Worm (Caenorhabditis elegans): Measurements from ENCODE around the gene str-253.

The str-253 gene

DNA sequence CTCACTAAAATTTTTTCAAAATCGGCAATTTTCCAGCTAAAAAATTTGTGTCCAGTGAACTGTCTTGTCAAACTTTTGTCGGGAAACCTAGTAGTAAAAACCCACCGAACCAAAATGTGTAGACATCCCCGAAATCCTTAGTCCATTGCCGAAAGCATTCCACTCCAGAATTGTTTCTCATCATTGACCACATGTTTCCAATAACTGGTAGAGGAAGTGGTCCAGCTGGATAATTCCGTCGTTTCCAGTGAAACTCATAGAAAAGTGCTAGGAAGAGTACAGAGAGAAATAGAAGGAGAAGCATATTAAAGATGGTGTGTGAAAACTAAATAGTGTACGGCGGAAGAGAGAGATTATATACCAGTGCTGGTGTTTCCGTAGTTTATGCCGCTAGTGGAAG is 50.3 kb downstream of the str-253 start, which contains the start of gene cyp-33C12:
TSS of gene cyp-33C12 (minus strand) at position 321 of the 400 bp plus-strand sequence.
- TF ChIP-seq ceh-13 (GFP tag; optimal IDR thresholded peaks at IDR 0.05), result no peak
- no peak for TF ChIP-seq ama-1 (optimal IDR thresholded peaks at IDR 0.05)
- TF ChIP-seq sea-1 (GFP tag; conservative IDR thresholded peaks at IDR 0.05), result no peak
- TF ChIP-seq B0310.2 (tag; optimal IDR thresholded peaks at IDR 0.05), result no peak
- TF ChIP-seq hmbx-1 (tag; optimal IDR thresholded peaks at IDR 0.05), result no peak
- no peak for TF ChIP-seq aly-1 (tag; optimal IDR thresholded peaks at IDR 0.05)
- no peak for TF ChIP-seq hmg-4 (GFP tag; optimal IDR thresholded peaks at IDR 0.05)
- no peak for TF ChIP-seq flt-1 (GFP tag; IDR thresholded peaks at IDR 0.05)
- TF ChIP-seq pes-1 (GFP tag; IDR thresholded peaks at IDR 0.05), result no peak
- TF ChIP-seq scrt-1 (GFP tag; IDR thresholded peaks at IDR 0.05), result no peak
- TF ChIP-seq tbx-37 (GFP tag; conservative IDR thresholded peaks at IDR 0.05), result no peak
- TF ChIP-seq tbx-11 (GFP tag; IDR thresholded peaks at IDR 0.05), result no peak

Data from whole organism, early embryonic.